Fruit fly (Drosophila melanogaster): ENCODE results near the gene CG18048.

Gene CG18048

dm6 chr3R:6388414-6388830 lies 42.5 kb downstream of the CG18048 start:
- TF ChIP-seq Eip93F (GFP tag; optimal IDR thresholded peaks at IDR 0.05) (peak; percentile 7), Ets21C (GFP tag; optimal IDR thresholded peaks at IDR 0.05) (no peak), Eip78C (GFP tag) (peak; percentile 39)

dm6 chr3R:6393515-6394246 lies 47.8 kb downstream of the CG18048 start:
- no peak for TF ChIP-seq eg (GFP tag; IDR thresholded peaks at IDR 0.05)
- TF ChIP-seq OdsH (GFP tag; optimal IDR thresholded peaks at IDR 0.05), result no peak
- no peak for TF ChIP-seq Ets96B (tag; optimal IDR thresholded peaks at IDR 0.05)
- no peak for TF ChIP-seq Hr4 (GFP tag; optimal IDR thresholded peaks at IDR 0.05)
- TF ChIP-seq Eip78C (GFP tag), result peak; percentile 8
- TF ChIP-seq CG8119 (GFP tag; IDR thresholded peaks at IDR 0.05), result no peak
- TF ChIP-seq achi (GFP tag; optimal IDR thresholded peaks at IDR 0.05), result no peak
- TF ChIP-seq Smox (GFP tag; optimal IDR thresholded peaks at IDR 0.05), result no peak
- TF ChIP-seq svp (GFP tag), result peak; percentile 97
- peak in 1 of 2 experiments; percentile 48 for TF ChIP-seq ss (GFP tag; optimal IDR thresholded peaks at IDR 0.05)
- TF ChIP-seq CG6792 (GFP tag; optimal IDR thresholded peaks at IDR 0.05), result no peak
- no peak for TF ChIP-seq CG32006 (GFP tag; optimal IDR thresholded peaks at IDR 0.05)
- no peak for TF ChIP-seq CG8319 (GFP tag; optimal IDR thresholded peaks at IDR 0.05)
- no peak for TF ChIP-seq lz (GFP tag; optimal IDR thresholded peaks at IDR 0.05)
- peak; percentile 9 for TF ChIP-seq CG6808 (GFP tag; optimal IDR thresholded peaks at IDR 0.05)
- no peak for TF ChIP-seq CG34406 (GFP tag; optimal IDR thresholded peaks at IDR 0.05)
- TF ChIP-seq CG6163 (GFP tag; IDR thresholded peaks at IDR 0.05), result no peak
- no peak for TF ChIP-seq Sox15 (GFP tag; optimal IDR thresholded peaks at IDR 0.05)
- TF ChIP-seq Hr39 (GFP tag; optimal IDR thresholded peaks at IDR 0.05), result no peak
- TF ChIP-seq Sox102F (GFP tag; optimal IDR thresholded peaks at IDR 0.05), result no peak
- no peak for TF ChIP-seq CG9139 (GFP tag; optimal IDR thresholded peaks at IDR 0.05)

- TF ChIP-seq CG11762 (GFP tag; optimal IDR thresholded peaks at IDR 0.05; ENCODE audit: insufficient read depth) (no peak), Gug (GFP tag; IDR thresholded peaks at IDR 0.05) (no peak), CG11902 (GFP tag; optimal IDR thresholded peaks at IDR 0.05) (no peak), vri (GFP tag; optimal IDR thresholded peaks at IDR 0.05) (no peak), CG1621 (tag; optimal IDR thresholded peaks at IDR 0.05) (no peak), ss (GFP tag; optimal IDR thresholded peaks at IDR 0.05) (no peak), CG6276 (GFP tag; optimal IDR thresholded peaks at IDR 0.05) (no peak), CG31627 (GFP tag; optimal IDR thresholded peaks at IDR 0.05) (no peak), CG10669 (GFP tag; optimal IDR thresholded peaks at IDR 0.05) (no peak)
Measured at dm6 chr3R:6394247-6394522, 48.3 kb downstream of the CG18048 start.

dm6 chr3R:6395572-6396295 lies 49.8 kb downstream of the CG18048 start:
- TF ChIP-seq CG6808 (GFP tag; optimal IDR thresholded peaks at IDR 0.05) (peak; percentile 10), CG6854 (GFP tag; optimal IDR thresholded peaks at IDR 0.05) (no peak), CG9139 (GFP tag; optimal IDR thresholded peaks at IDR 0.05) (no peak), CG31627 (GFP tag; optimal IDR thresholded peaks at IDR 0.05) (peak; percentile 82), Eip78C (GFP tag) (peak; percentile 94), Hr4 (GFP tag; optimal IDR thresholded peaks at IDR 0.05) (peak; percentile 51), achi (GFP tag; optimal IDR thresholded peaks at IDR 0.05) (peak; percentile 62), CG6276 (GFP tag; optimal IDR thresholded peaks at IDR 0.05) (no peak), CG34406 (GFP tag; optimal IDR thresholded peaks at IDR 0.05) (peak; percentile 67), fkh (GFP tag; optimal IDR thresholded peaks at IDR 0.05) (peak; percentile 43), topi (GFP tag; optimal IDR thresholded peaks at IDR 0.05) (peak; percentile 76), CG6163 (GFP tag; IDR thresholded peaks at IDR 0.05) (no peak), salr (GFP tag; optimal IDR thresholded peaks at IDR 0.05) (peak in 1 of 2 experiments; percentile 10), Eip75B (GFP tag; optimal IDR thresholded peaks at IDR 0.05) (peak; percentile 73), CG11762 (GFP tag; optimal IDR thresholded peaks at IDR 0.05; ENCODE audit: insufficient read depth) (no peak), CG3032 (tag; optimal IDR thresholded peaks at IDR 0.05) (peak; percentile 44), CG15336 (GFP tag; IDR thresholded peaks at IDR 0.05) (no peak), CG10669 (GFP tag; optimal IDR thresholded peaks at IDR 0.05) (peak; percentile 48), CG8319 (GFP tag; optimal IDR thresholded peaks at IDR 0.05) (peak; percentile 10), CG8632 (GFP tag; optimal IDR thresholded peaks at IDR 0.05) (peak; percentile 61), CG11294 (GFP tag; IDR thresholded peaks at IDR 0.05) (no peak), cyc (GFP tag; optimal IDR thresholded peaks at IDR 0.05) (peak; percentile 62), Gug (GFP tag; IDR thresholded peaks at IDR 0.05) (no peak), CG7368 (GFP tag; optimal IDR thresholded peaks at IDR 0.05) (peak; percentile 35), Eip93F (GFP tag; optimal IDR thresholded peaks at IDR 0.05) (peak; percentile 54), Sox14 (GFP tag; optimal IDR thresholded peaks at IDR 0.05) (peak; percentile 86)
